Fruit fly (Drosophila melanogaster): ENCODE results near the gene Unc-76.

dm6 chrX:2083109-2083508, 2.7 kb downstream of the Unc-76 start:
- TF ChIP-seq h (optimal IDR thresholded peaks at IDR 0.05) (no peak), Myc (optimal IDR thresholded peaks at IDR 0.05) (no peak), insv (optimal IDR thresholded peaks at IDR 0.05) (no peak), psq (optimal IDR thresholded peaks at IDR 0.05) (no peak), ttk (optimal IDR thresholded peaks at IDR 0.05) (no peak)
